Worm (Caenorhabditis elegans) whole organism, early embryonic: ENCODE measurements around the gene C25D7.16.

Source experiments
- B0310.2 ChIP-seq: sonication (generic microtip); optimal IDR thresholded peaks from 2 replicates; lab custom pipeline; 2016; ENCODE audit warnings: mild to moderate bottlenecking, missing genetic modification characterization, missing compliant biosample characterization
- ama-1 ChIP-seq: fragments of 150-350 bp; optimal IDR thresholded peaks from 2 replicates; lab custom pipeline; 2014
- scrt-1 ChIP-seq: fragments of 200-800 bp; sonication (Bioruptor generic); IDR thresholded peaks from 2 replicates; pipeline ENCODE4 v1.3.6; 2022; ENCODE audit warnings: missing genetic modification characterization, missing compliant biosample characterization
- tbx-11 ChIP-seq: fragments of 200-800 bp; sonication (Bioruptor generic); IDR thresholded peaks from 2 replicates; pipeline ENCODE4 v1.3.6; 2022; ENCODE audit warnings: missing genetic modification characterization, missing compliant biosample characterization

DNA sequence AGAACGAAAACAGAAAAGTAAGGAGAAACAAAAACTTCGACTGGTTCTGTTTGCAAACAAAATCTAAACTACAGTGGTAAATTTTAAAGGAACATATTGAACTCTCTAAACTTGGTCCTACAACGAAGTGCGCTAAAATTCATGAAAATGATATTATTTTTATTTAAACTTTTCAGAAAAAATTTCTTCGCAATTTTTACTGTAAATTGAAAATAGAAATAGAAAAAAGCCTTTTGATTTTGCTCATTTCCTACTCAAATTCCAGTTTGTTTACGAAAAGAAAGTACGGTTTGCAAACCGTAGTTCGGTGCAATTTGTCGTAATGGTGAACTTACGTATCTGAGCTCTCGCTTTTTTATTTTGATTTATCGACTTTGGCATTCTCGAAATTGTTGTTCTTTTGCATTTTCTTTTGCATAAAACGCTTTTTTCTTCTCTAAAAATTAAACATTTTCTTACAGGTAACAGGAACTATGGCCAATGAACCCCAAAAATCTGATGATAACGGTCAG lies 9.9 kb downstream of the C25D7.16 start, which contains the start of gene otub-1:
- TF ChIP-seq B0310.2, result no peak
- no peak for TF ChIP-seq ama-1 (lab: Kevin White, UChicago)
- no peak for TF ChIP-seq scrt-1 (GFP tag; lab: Robert Waterston, UW)
- TF ChIP-seq tbx-11, result no peak
